Fruit fly (Drosophila melanogaster): Measurements from ENCODE around the gene Plp.

Gene Plp

dm6 chr3L:15104849-15105555 is 10.5 kb upstream of the Plp start (continued):
- TF ChIP-seq pum (GFP tag; optimal IDR thresholded peaks at IDR 0.05) = peak; percentile 56
- no peak for TF ChIP-seq CG4617 (GFP tag; optimal IDR thresholded peaks at IDR 0.05; ENCODE audit: borderline replicate concordance)
- no peak for TF ChIP-seq CG2199 (GFP tag; IDR thresholded peaks at IDR 0.05)
- TF ChIP-seq vvl (GFP tag; IDR thresholded peaks at IDR 0.05) = no peak; the same call in 1 of the 2 replicates
- TF ChIP-seq CG7928 (GFP tag; optimal IDR thresholded peaks at IDR 0.05) = no peak
- peak; percentile 46 for TF ChIP-seq CG9817 (tag; optimal IDR thresholded peaks at IDR 0.05)
- TF ChIP-seq CG15073 (GFP tag; optimal IDR thresholded peaks at IDR 0.05) = no peak
- no peak for TF ChIP-seq kah (GFP tag; optimal IDR thresholded peaks at IDR 0.05)
- peak; percentile 89 for TF ChIP-seq sens (GFP tag)
- TF ChIP-seq CG3847 (GFP tag; IDR thresholded peaks at IDR 0.05) = peak; percentile 62
- TF ChIP-seq lola (GFP tag; optimal IDR thresholded peaks at IDR 0.05) = no peak
- no peak for TF ChIP-seq CG7987 (GFP tag; optimal IDR thresholded peaks at IDR 0.05)
- no peak for TF ChIP-seq Stat92E (GFP tag; optimal IDR thresholded peaks at IDR 0.05)
- TF ChIP-seq HLH3B (GFP tag; IDR thresholded peaks at IDR 0.05) = peak; percentile 36; the same call in 1 of the 2 replicates
- no peak for TF ChIP-seq grn (GFP tag; optimal IDR thresholded peaks at IDR 0.05)
- TF ChIP-seq CG34224 (GFP tag; IDR thresholded peaks at IDR 0.05; ENCODE audit: partially characterized antibody) = no peak
- peak; percentile 10; the same call in 1 of the 2 replicates for TF ChIP-seq Adf1 (GFP tag; IDR thresholded peaks at IDR 0.05)
- no peak for TF ChIP-seq CG11085 (GFP tag; IDR thresholded peaks at IDR 0.05)
- TF ChIP-seq Mad (GFP tag; optimal IDR thresholded peaks at IDR 0.05) = peak; percentile 42
- TF ChIP-seq D19B (GFP tag; optimal IDR thresholded peaks at IDR 0.05) = peak; percentile 49
- TF ChIP-seq CG14014 (GFP tag; IDR thresholded peaks at IDR 0.05) = peak; percentile 59; the same call in 1 of the 2 replicates
- peak; percentile 49; the same call in 1 of the 3 replicates for TF ChIP-seq jigr1 (GFP tag; IDR thresholded peaks at IDR 0.05)
- peak; percentile 41 for TF ChIP-seq CG12942 (GFP tag; optimal IDR thresholded peaks at IDR 0.05)
- peak in 1 of 2 experiments; percentile 69 for TF ChIP-seq Hr51 (GFP tag; optimal IDR thresholded peaks at IDR 0.05)
- peak; percentile 44; the same call in 1 of the 2 replicates for TF ChIP-seq CG4404 (GFP tag; IDR thresholded peaks at IDR 0.05)
- peak; percentile 47 for TF ChIP-seq unpg (GFP tag; optimal IDR thresholded peaks at IDR 0.05)
- no peak for TF ChIP-seq B-H1 (GFP tag; IDR thresholded peaks at IDR 0.05)
- TF ChIP-seq HmgZ (tag; optimal IDR thresholded peaks at IDR 0.05) = no peak
- peak; percentile 50 for TF ChIP-seq CG17359 (tag; optimal IDR thresholded peaks at IDR 0.05)
- no peak for TF ChIP-seq Lim3 (GFP tag; IDR thresholded peaks at IDR 0.05)
- no peak for TF ChIP-seq BEAF-32 (GFP tag; optimal IDR thresholded peaks at IDR 0.05)
- peak; percentile 50 for TF ChIP-seq pb (GFP tag; optimal IDR thresholded peaks at IDR 0.05)
- no peak for TF ChIP-seq CG7271 (tag; optimal IDR thresholded peaks at IDR 0.05)
- TF ChIP-seq CG32767 (GFP tag; IDR thresholded peaks at IDR 0.05) = no peak
- 0 out of 2 replicates have a peak, but pooled peaks have one; percentile 32 for TF ChIP-seq Oaz (GFP tag; IDR thresholded peaks at IDR 0.05)
- peak; percentile 56 for TF ChIP-seq Xbp1 (GFP tag; optimal IDR thresholded peaks at IDR 0.05)
- TF ChIP-seq CG6175 (GFP tag; IDR thresholded peaks at IDR 0.05) = no peak; the same call in none of the 3 replicates
- peak; percentile 44; the same call in 1 of the 2 replicates for TF ChIP-seq sens-2 (GFP tag; IDR thresholded peaks at IDR 0.05)
- TF ChIP-seq Taf1 (GFP tag; IDR thresholded peaks at IDR 0.05) = no peak
- TF ChIP-seq danr (GFP tag; IDR thresholded peaks at IDR 0.05) = peak; percentile 49; the same call in 1 of the 2 replicates
- TF ChIP-seq ham (GFP tag; IDR thresholded peaks at IDR 0.05) = no peak
- no peak for TF ChIP-seq ac (GFP tag; optimal IDR thresholded peaks at IDR 0.05)
- TF ChIP-seq ftz-f1 (GFP tag; optimal IDR thresholded peaks at IDR 0.05) = no peak
- TF ChIP-seq p53 (GFP tag; optimal IDR thresholded peaks at IDR 0.05) = no peak
- TF ChIP-seq pfk (GFP tag; optimal IDR thresholded peaks at IDR 0.05) = no peak
- peak; percentile 43 for TF ChIP-seq CG3281 (GFP tag; optimal IDR thresholded peaks at IDR 0.05)
- TF ChIP-seq ro (GFP tag; IDR thresholded peaks at IDR 0.05) = no peak; the same call in 1 of the 2 replicates
- TF ChIP-seq Dek (tag; optimal IDR thresholded peaks at IDR 0.05) = no peak
- TF ChIP-seq stc (GFP tag; IDR thresholded peaks at IDR 0.05) = peak; percentile 60
- TF ChIP-seq Ets65A (GFP tag) = peak; percentile 97

Data from whole organism, embryonic.